Worm (Caenorhabditis elegans) whole organism, early embryonic: ENCODE results near the gene str-164.

Experiments
- B0310.2 ChIP-seq: sonication (generic microtip); optimal IDR thresholded peaks from 2 replicates; lab custom pipeline; 2016; ENCODE audit warnings: mild to moderate bottlenecking, missing genetic modification characterization, missing compliant biosample characterization
- F13C5.2 ChIP-seq: sonication (generic microtip); optimal IDR thresholded peaks from 2 replicates; lab custom pipeline; 2017; ENCODE audit warnings: mild to moderate bottlenecking, missing genetic modification characterization, inconsistent platforms, missing compliant biosample characterization
- aly-1 ChIP-seq: sonication (generic microtip); optimal IDR thresholded peaks from 2 replicates; lab custom pipeline; 2016; ENCODE audit warnings: missing genetic modification characterization, missing compliant biosample characterization
- ama-1 ChIP-seq: fragments of 150-350 bp; optimal IDR thresholded peaks from 2 replicates; lab custom pipeline; 2014
- ceh-13 ChIP-seq: fragments of 200-800 bp; sonication (Bioruptor generic); optimal IDR thresholded peaks from 2 replicates; lab custom pipeline; 2018; ENCODE audit warnings: mild to moderate bottlenecking, missing genetic modification characterization, missing compliant biosample characterization
- ceh-36 ChIP-seq: sonication (generic microtip); optimal IDR thresholded peaks from 2 replicates; lab custom pipeline; 2016; ENCODE audit warnings: missing genetic modification characterization, inconsistent platforms, missing compliant biosample characterization
- ets-7 ChIP-seq: sonication (generic microtip); optimal IDR thresholded peaks from 2 replicates; lab custom pipeline; 2016; ENCODE audit warnings: missing genotype, missing genetic modification characterization, missing compliant biosample characterization
- flt-1 ChIP-seq: fragments of 200-800 bp; sonication (Bioruptor generic); IDR thresholded peaks from 2 replicates; pipeline ENCODE4 v1.3.6; 2022; ENCODE audit warnings: missing genetic modification characterization, missing compliant biosample characterization
- hmbx-1 ChIP-seq: sonication (generic microtip); optimal IDR thresholded peaks from 2 replicates; lab custom pipeline; 2016; ENCODE audit warnings: mild to moderate bottlenecking, missing genetic modification characterization, missing compliant biosample characterization
- hmg-4 ChIP-seq: fragments of 200-800 bp; sonication (Bioruptor generic); optimal IDR thresholded peaks from 2 replicates; lab custom pipeline; 2018; ENCODE audit warnings: mild to moderate bottlenecking, missing genetic modification characterization, missing compliant biosample characterization
- hnd-1 ChIP-seq: sonication (generic microtip); optimal IDR thresholded peaks from 2 replicates; lab custom pipeline; 2016; ENCODE audit warnings: missing genetic modification characterization, missing compliant biosample characterization
- pes-1 ChIP-seq: fragments of 200-800 bp; sonication (Bioruptor generic); IDR thresholded peaks from 2 replicates; pipeline ENCODE4 v1.3.6; 2022; ENCODE audit warnings: missing genetic modification reagents, missing genetic modification characterization, missing compliant biosample characterization
- scrt-1 ChIP-seq: fragments of 200-800 bp; sonication (Bioruptor generic); IDR thresholded peaks from 2 replicates; pipeline ENCODE4 v1.3.6; 2022; ENCODE audit warnings: missing genetic modification characterization, missing compliant biosample characterization
- sea-1 ChIP-seq: fragments of 200-800 bp; sonication (Bioruptor generic); conservative IDR thresholded peaks from 2 replicates; pipeline ENCODE4 v1.3.6; 2022; ENCODE audit warnings: missing genetic modification characterization, missing compliant biosample characterization
- tbx-11 ChIP-seq: fragments of 200-800 bp; sonication (Bioruptor generic); IDR thresholded peaks from 2 replicates; pipeline ENCODE4 v1.3.6; 2022; ENCODE audit warnings: missing genetic modification characterization, missing compliant biosample characterization
- tbx-37 ChIP-seq: fragments of 200-800 bp; sonication (Bioruptor generic); conservative IDR thresholded peaks from 2 replicates; pipeline ENCODE4 v1.3.6; 2022; ENCODE audit warnings: missing genetic modification reagents, missing genetic modification characterization, missing compliant biosample characterization
- tra-4 ChIP-seq: sonication (generic microtip); optimal IDR thresholded peaks from 2 replicates; lab custom pipeline; 2017; ENCODE audit warnings: missing genetic modification characterization, missing compliant biosample characterization

The str-164 gene

ce11 chrIV:4960623-4961022 lies at the start of gene str-164:
str-164 (plus strand) TSS chrIV:4960735.
- TF ChIP-seq ets-7 (tag; lab: Kevin White, UChicago) (no peak), pes-1 (GFP tag; lab: Robert Waterston, UW) (no peak), flt-1 (GFP tag; lab: Robert Waterston, UW) (no peak), tbx-11 (no peak), F13C5.2 (tag; lab: Kevin White, UChicago) (no peak), sea-1 (GFP tag; lab: Robert Waterston, UW) (no peak), hmbx-1 (no peak), ceh-13 (GFP tag; lab: Kevin White, UChicago) (no peak), tra-4 (tag; lab: Kevin White, UChicago) (no peak), ceh-36 (tag; lab: Kevin White, UChicago) (no peak)

- no peak for TF ChIP-seq hmbx-1
- TF ChIP-seq pes-1 (GFP tag; lab: Robert Waterston, UW), result no peak
- TF ChIP-seq tbx-11, result no peak
- no peak for TF ChIP-seq tbx-37 (GFP tag; lab: Robert Waterston, UW)
- TF ChIP-seq F13C5.2 (tag; lab: Kevin White, UChicago), result no peak
- TF ChIP-seq ceh-13 (GFP tag; lab: Kevin White, UChicago), result no peak
- TF ChIP-seq B0310.2 (tag; lab: Kevin White, UChicago), result no peak
These were observed 47.4 kb upstream of the str-164 start, which contains the start of gene str-156 for ce11 chrIV:4913090-4913489. str-156 (plus strand) TSS chrIV:4913390.

ce11 chrIV:4915689-4916088 lies 44.8 kb upstream of the str-164 start, which contains the start of gene str-155:
str-155 (plus strand) TSS chrIV:4915989.
- TF ChIP-seq ceh-13 (GFP tag; lab: Kevin White, UChicago) (no peak), pes-1 (GFP tag; lab: Robert Waterston, UW) (no peak)

ce11 chrIV:4917774-4918173 lies 42.8 kb upstream of the str-164 start, which contains the start of gene str-158:
str-158 (plus strand) TSS chrIV:4918074.
- no peak for TF ChIP-seq aly-1 (tag; lab: Kevin White, UChicago)
- no peak for TF ChIP-seq hnd-1
- TF ChIP-seq sea-1 (GFP tag; lab: Robert Waterston, UW), result no peak

- TF ChIP-seq scrt-1 (GFP tag; lab: Robert Waterston, UW), result no peak
- no peak for TF ChIP-seq tbx-37 (GFP tag; lab: Robert Waterston, UW)
- TF ChIP-seq hmg-4 (GFP tag; lab: Kevin White, UChicago), result no peak
- no peak for TF ChIP-seq hnd-1
- no peak for TF ChIP-seq flt-1 (GFP tag; lab: Robert Waterston, UW)
- no peak for TF ChIP-seq pes-1 (GFP tag; lab: Robert Waterston, UW)
- TF ChIP-seq tbx-11, result no peak
- TF ChIP-seq tra-4 (tag; lab: Kevin White, UChicago), result no peak
- TF ChIP-seq B0310.2 (tag; lab: Kevin White, UChicago), result no peak
- TF ChIP-seq ceh-36 (tag; lab: Kevin White, UChicago), result no peak
- no peak for TF ChIP-seq F13C5.2 (tag; lab: Kevin White, UChicago)
- no peak for TF ChIP-seq ama-1 (lab: Kevin White, UChicago)
- TF ChIP-seq ets-7 (tag; lab: Kevin White, UChicago), result no peak
- TF ChIP-seq sea-1 (GFP tag; lab: Robert Waterston, UW), result no peak
- TF ChIP-seq ceh-13 (GFP tag; lab: Kevin White, UChicago), result no peak
- no peak for TF ChIP-seq hmbx-1
- no peak for TF ChIP-seq aly-1 (tag; lab: Kevin White, UChicago)
These were observed 30.5 kb upstream of the str-164 start, which contains the start of gene Y9C9A.8 for ce11 chrIV:4930045-4930444. Y9C9A.8 (plus strand) TSS chrIV:4930345.

ce11 chrIV:4930754-4931322 lies 29.7 kb upstream of the str-164 start:
- TF ChIP-seq tbx-37 (GFP tag; lab: Robert Waterston, UW) (no peak), hmg-4 (GFP tag; lab: Kevin White, UChicago) (no peak), ama-1 (lab: Kevin White, UChicago) (no peak), ets-7 (tag; lab: Kevin White, UChicago) (no peak), B0310.2 (tag; lab: Kevin White, UChicago) (no peak), tra-4 (tag; lab: Kevin White, UChicago) (no peak), hnd-1 (no peak), F13C5.2 (tag; lab: Kevin White, UChicago) (no peak), sea-1 (GFP tag; lab: Robert Waterston, UW) (no peak), scrt-1 (GFP tag; lab: Robert Waterston, UW) (no peak), aly-1 (tag; lab: Kevin White, UChicago) (no peak), hmbx-1 (no peak), flt-1 (GFP tag; lab: Robert Waterston, UW) (peak; percentile 39; the same call in 1 of the 2 replicates), ceh-13 (GFP tag; lab: Kevin White, UChicago) (peak; percentile 6), ceh-36 (tag; lab: Kevin White, UChicago) (no peak), tbx-11 (0 out of 2 replicates have a peak, but pooled peaks have one; percentile 16), pes-1 (GFP tag; lab: Robert Waterston, UW) (peak; percentile 63; the same call in 1 of the 2 replicates)

ce11 chrIV:4934103-4934502 lies 26.4 kb upstream of the str-164 start, which contains the start of gene str-153:
str-153 (plus strand) TSS chrIV:4934403.
- TF ChIP-seq flt-1 (GFP tag; lab: Robert Waterston, UW) (no peak), hnd-1 (no peak)

ce11 chrIV:4937647-4938046 lies 22.9 kb upstream of the str-164 start, which contains the start of gene fbxa-86:
fbxa-86 (minus strand) TSS chrIV:4938013.
- no peak for TF ChIP-seq ets-7 (tag; lab: Kevin White, UChicago)
- no peak for TF ChIP-seq hmg-4 (GFP tag; lab: Kevin White, UChicago)
